Fruit fly (Drosophila melanogaster): ENCODE measurements around the gene CG5114.

The CG5114 gene

dm6 chr3L:14972625-14973250 lies 9.9 kb upstream of the CG5114 start, which contains the start of gene Brd (continued):
- TF ChIP-seq sc (optimal IDR thresholded peaks at IDR 0.05) (no peak), sc (GFP tag; optimal IDR thresholded peaks at IDR 0.05) (no peak), MTF-1 (GFP tag; optimal IDR thresholded peaks at IDR 0.05; ENCODE audit: borderline replicate concordance) (no peak), CG7271 (tag; optimal IDR thresholded peaks at IDR 0.05) (no peak), B-H2 (GFP tag; optimal IDR thresholded peaks at IDR 0.05) (no peak), Atf6 (GFP tag; IDR thresholded peaks at IDR 0.05) (no peak), CG15269 (tag; optimal IDR thresholded peaks at IDR 0.05) (no peak), TFAM (GFP tag; optimal IDR thresholded peaks at IDR 0.05) (no peak), scrt (GFP tag; optimal IDR thresholded peaks at IDR 0.05) (no peak), slp2 (GFP tag; optimal IDR thresholded peaks at IDR 0.05) (no peak), CG10267 (tag; optimal IDR thresholded peaks at IDR 0.05) (no peak), CG4404 (GFP tag; IDR thresholded peaks at IDR 0.05) (peak; percentile 31; the same call in 1 of the 2 replicates), Fer3 (tag; optimal IDR thresholded peaks at IDR 0.05) (no peak), CG2712 (tag; optimal IDR thresholded peaks at IDR 0.05) (no peak), CG4854 (GFP tag; optimal IDR thresholded peaks at IDR 0.05) (no peak), ci (GFP tag; IDR thresholded peaks at IDR 0.05) (0 out of 3 replicates have a peak, but pooled peaks have one; percentile 3), dmrt99B (tag; optimal IDR thresholded peaks at IDR 0.05) (no peak), corto (GFP tag; optimal IDR thresholded peaks at IDR 0.05) (no peak), CG14710 (tag; optimal IDR thresholded peaks at IDR 0.05) (no peak), CG2889 (GFP tag; IDR thresholded peaks at IDR 0.05) (no peak), crp (GFP tag; optimal IDR thresholded peaks at IDR 0.05) (no peak), cad (GFP tag; optimal IDR thresholded peaks at IDR 0.05) (no peak), NC2α (GFP tag; optimal IDR thresholded peaks at IDR 0.05) (no peak), CG12391 (tag; optimal IDR thresholded peaks at IDR 0.05) (no peak), tgo (GFP tag; IDR thresholded peaks at IDR 0.05) (no peak), CG3281 (GFP tag; optimal IDR thresholded peaks at IDR 0.05) (no peak), jing (GFP tag; optimal IDR thresholded peaks at IDR 0.05) (no peak), Taf1 (GFP tag; IDR thresholded peaks at IDR 0.05) (no peak), CG8089 (GFP tag; optimal IDR thresholded peaks at IDR 0.05) (peak; percentile 4), CG2202 (tag; optimal IDR thresholded peaks at IDR 0.05) (no peak), prd (optimal IDR thresholded peaks at IDR 0.05) (no peak), prd (GFP tag; IDR thresholded peaks at IDR 0.05) (peak; percentile 23; the same call in 1 of the 3 replicates), lov (optimal IDR thresholded peaks at IDR 0.05) (no peak), lov (GFP tag; IDR thresholded peaks at IDR 0.05) (0 out of 3 replicates have a peak, but pooled peaks have one; percentile 31), CHES-1-like (GFP tag; optimal IDR thresholded peaks at IDR 0.05) (no peak), zen (tag; optimal IDR thresholded peaks at IDR 0.05) (no peak)

- no peak for TF ChIP-seq Camta (GFP tag; optimal IDR thresholded peaks at IDR 0.05)
- no peak for TF ChIP-seq CG7839 (tag; optimal IDR thresholded peaks at IDR 0.05)
- peak; percentile 35; the same call in 1 of the 2 replicates for TF ChIP-seq chm (GFP tag; IDR thresholded peaks at IDR 0.05)
- TF ChIP-seq CG17802 (tag; optimal IDR thresholded peaks at IDR 0.05), result no peak
- TF ChIP-seq CG9817 (tag; optimal IDR thresholded peaks at IDR 0.05), result no peak
- TF ChIP-seq fd102C (GFP tag; optimal IDR thresholded peaks at IDR 0.05), result no peak
- TF ChIP-seq CG5953 (GFP tag; IDR thresholded peaks at IDR 0.05), result no peak
- TF ChIP-seq Blimp-1 (GFP tag; optimal IDR thresholded peaks at IDR 0.05), result peak; percentile 51
- TF ChIP-seq lbe (GFP tag; optimal IDR thresholded peaks at IDR 0.05), result peak; percentile 67
- TF ChIP-seq gcm (GFP tag; optimal IDR thresholded peaks at IDR 0.05), result no peak
- no peak for TF ChIP-seq tx (GFP tag; optimal IDR thresholded peaks at IDR 0.05)
- peak; percentile 61 for TF ChIP-seq CG15479 (GFP tag; optimal IDR thresholded peaks at IDR 0.05)
- TF ChIP-seq ara (GFP tag; IDR thresholded peaks at IDR 0.05), result no peak
- peak in 1 of 2 experiments; percentile 92 for TF ChIP-seq tll (GFP tag; optimal IDR thresholded peaks at IDR 0.05)
- TF ChIP-seq CG3847 (GFP tag; IDR thresholded peaks at IDR 0.05), result no peak
- no peak for TF ChIP-seq zfh1 (GFP tag; IDR thresholded peaks at IDR 0.05)
- no peak for TF ChIP-seq CG4820 (GFP tag; optimal IDR thresholded peaks at IDR 0.05)
Measured at dm6 chr3L:14973251-14973625, 9.4 kb upstream of the CG5114 start.

Data from whole organism, embryonic.